Worm (Caenorhabditis elegans) whole organism, early embryonic: ENCODE results near the gene pcp-1.

Experiments
- aly-1 ChIP-seq: sonication (generic microtip); optimal IDR thresholded peaks from 2 replicates; lab custom pipeline; 2016; ENCODE audit warnings: missing genetic modification characterization, missing compliant biosample characterization
- ama-1 ChIP-seq: fragments of 150-350 bp; optimal IDR thresholded peaks from 2 replicates; lab custom pipeline; 2014
- ceh-36 ChIP-seq: sonication (generic microtip); optimal IDR thresholded peaks from 2 replicates; lab custom pipeline; 2016; ENCODE audit warnings: missing genetic modification characterization, inconsistent platforms, missing compliant biosample characterization
- ets-7 ChIP-seq: sonication (generic microtip); optimal IDR thresholded peaks from 2 replicates; lab custom pipeline; 2016; ENCODE audit warnings: missing genotype, missing genetic modification characterization, missing compliant biosample characterization
- flt-1 ChIP-seq: fragments of 200-800 bp; sonication (Bioruptor generic); IDR thresholded peaks from 2 replicates; pipeline ENCODE4 v1.3.6; 2022; ENCODE audit warnings: missing genetic modification characterization, missing compliant biosample characterization
- hmg-4 ChIP-seq: fragments of 200-800 bp; sonication (Bioruptor generic); optimal IDR thresholded peaks from 2 replicates; lab custom pipeline; 2018; ENCODE audit warnings: mild to moderate bottlenecking, missing genetic modification characterization, missing compliant biosample characterization
- hnd-1 ChIP-seq: sonication (generic microtip); optimal IDR thresholded peaks from 2 replicates; lab custom pipeline; 2016; ENCODE audit warnings: missing genetic modification characterization, missing compliant biosample characterization
- tbx-37 ChIP-seq: fragments of 200-800 bp; sonication (Bioruptor generic); conservative IDR thresholded peaks from 2 replicates; pipeline ENCODE4 v1.3.6; 2022; ENCODE audit warnings: missing genetic modification reagents, missing genetic modification characterization, missing compliant biosample characterization

DNA sequence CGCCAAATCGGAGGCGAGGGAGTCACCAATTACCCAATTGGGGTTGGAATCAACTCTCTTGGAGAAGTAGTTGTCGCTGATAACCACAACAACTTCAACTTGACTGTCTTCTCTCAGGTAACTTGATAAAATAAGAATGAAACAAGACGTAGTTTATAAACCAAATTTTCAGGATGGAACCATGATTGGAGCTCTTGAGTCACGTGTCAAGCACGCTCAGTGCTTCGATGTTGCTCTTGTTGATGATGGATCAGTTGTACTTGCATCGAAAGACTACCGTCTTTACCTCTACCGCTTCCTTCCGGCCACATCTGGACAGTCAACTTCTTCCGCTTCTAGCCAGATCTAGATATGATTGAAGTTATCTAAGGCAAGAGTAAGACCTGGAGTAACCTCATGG is 22.7 kb upstream of the pcp-1 start:
- TF ChIP-seq tbx-37 (GFP tag; lab: Robert Waterston, UW) (no peak), flt-1 (GFP tag; lab: Robert Waterston, UW) (no peak), ets-7 (tag; lab: Kevin White, UChicago) (no peak), aly-1 (tag; lab: Kevin White, UChicago) (no peak), hnd-1 (tag; lab: Kevin White, UChicago) (no peak), ama-1 (lab: Kevin White, UChicago) (no peak), ceh-36 (tag; lab: Kevin White, UChicago) (no peak), hmg-4 (GFP tag; lab: Kevin White, UChicago) (no peak)
